Fruit fly (Drosophila melanogaster) whole organism, embryonic: ENCODE measurements around the gene und.

ENCODE experiments used
- CG10654 ChIP-seq: fragments of 200-800 bp; sonication (Bioruptor generic); optimal IDR thresholded peaks from 2 replicates; lab custom pipeline; 2016; ENCODE audit warnings: missing biosample characterization, missing genetic modification characterization
- CG10979 ChIP-seq: fragments of 200-800 bp; sonication (Bioruptor generic); optimal IDR thresholded peaks from 2 replicates; lab custom pipeline; 2018; ENCODE audit warnings: missing biosample characterization, mild to moderate bottlenecking, missing genetic modification characterization, moderate library complexity
- CG11398 ChIP-seq: fragments of 200-800 bp; sonication (Bioruptor generic); optimal IDR thresholded peaks from 2 replicates; lab custom pipeline; 2016; ENCODE audit warnings: missing biosample characterization, missing genetic modification characterization
- CG12219 ChIP-seq: fragments of 200-800 bp; sonication (Bioruptor generic); optimal IDR thresholded peaks from 3 replicates; lab custom pipeline; 2018; ENCODE audit warnings: missing biosample characterization, mild to moderate bottlenecking, missing genetic modification characterization
- CG12299 ChIP-seq: fragments of 200-800 bp; sonication (Bioruptor generic); optimal IDR thresholded peaks from 2 replicates; lab custom pipeline; 2018; ENCODE audit warnings: missing biosample characterization, mild to moderate bottlenecking, missing genetic modification characterization
- CG12942 ChIP-seq: fragments of 200-800 bp; sonication (Bioruptor generic); optimal IDR thresholded peaks from 3 replicates; lab custom pipeline; 2016; ENCODE audit warnings: missing biosample characterization, missing genetic modification characterization
- CG1603 ChIP-seq: fragments of 200-800 bp; sonication (Bioruptor generic); optimal IDR thresholded peaks from 2 replicates; lab custom pipeline; 2019; ENCODE audit warnings: missing biosample characterization, mild to moderate bottlenecking, missing genetic modification characterization, moderate library complexity
- CG17359 ChIP-seq: fragments of 200-800 bp; sonication (Bioruptor generic); optimal IDR thresholded peaks from 3 replicates; lab custom pipeline; 2018; ENCODE audit warnings: missing biosample characterization, mild to moderate bottlenecking, missing genetic modification characterization, moderate library complexity
- CG17568 ChIP-seq: fragments of 200-800 bp; sonication (Bioruptor generic); optimal IDR thresholded peaks from 2 replicates; lab custom pipeline; 2018; ENCODE audit warnings: missing biosample characterization, mild to moderate bottlenecking, missing genetic modification characterization, moderate library complexity
- CG1792 ChIP-seq: fragments of 200-800 bp; sonication (Bioruptor generic); optimal IDR thresholded peaks from 2 replicates; lab custom pipeline; 2016; ENCODE audit warnings: missing biosample characterization, missing genetic modification characterization
- CG18011 ChIP-seq: fragments of 200-800 bp; sonication (Bioruptor generic); optimal IDR thresholded peaks from 2 replicates; lab custom pipeline; 2017; ENCODE audit warnings: missing biosample characterization, missing genetic modification characterization, mild to moderate bottlenecking, moderate library complexity, missing genotype
- CG2120 ChIP-seq: fragments of 200-800 bp; sonication (Bioruptor generic); optimal IDR thresholded peaks from 3 replicates; lab custom pipeline; 2016; ENCODE audit warnings: missing biosample characterization, missing genetic modification characterization
- CG2199 ChIP-seq: fragments of 200-800 bp; sonication (Bioruptor generic); IDR thresholded peaks from 3 replicates; pipeline ENCODE4 v1.3.6; 2022; ENCODE audit warnings: missing biosample characterization, missing genetic modification characterization
- CG30403 ChIP-seq: fragments of 200-800 bp; sonication (Bioruptor generic); optimal IDR thresholded peaks from 3 replicates; lab custom pipeline; 2016; ENCODE audit warnings: missing biosample characterization, missing genetic modification characterization
- CG30431 ChIP-seq: fragments of 200-800 bp; sonication (Bioruptor generic); optimal IDR thresholded peaks from 2 replicates; lab custom pipeline; 2017; ENCODE audit warnings: missing biosample characterization, missing genetic modification characterization
- CG3065 ChIP-seq: fragments of 200-800 bp; sonication (Bioruptor generic); optimal IDR thresholded peaks from 2 replicates; lab custom pipeline; 2016; ENCODE audit warnings: missing biosample characterization, missing genetic modification characterization
- CG31224 ChIP-seq: fragments of 200-800 bp; sonication (Bioruptor generic); IDR thresholded peaks from 2 replicates; pipeline ENCODE4 v1.3.6; 2022; ENCODE audit warnings: missing biosample characterization, missing genetic modification characterization
- CG32532 ChIP-seq: fragments of 200-800 bp; sonication (Bioruptor generic); IDR thresholded peaks from 2 replicates; pipeline ENCODE4 v1.3.6; 2022; ENCODE audit warnings: missing biosample characterization, missing genetic modification characterization
- CG4424 ChIP-seq: fragments of 200-800 bp; sonication (Bioruptor generic); optimal IDR thresholded peaks from 3 replicates; lab custom pipeline; 2016; ENCODE audit warnings: missing biosample characterization, missing genetic modification characterization
- CG4820 ChIP-seq: fragments of 200-800 bp; sonication (Bioruptor generic); optimal IDR thresholded peaks from 3 replicates; lab custom pipeline; 2016; ENCODE audit warnings: missing biosample characterization, missing genetic modification characterization
- CG6654 ChIP-seq: fragments of 200-800 bp; sonication (Bioruptor generic); optimal IDR thresholded peaks from 2 replicates; lab custom pipeline; 2017; ENCODE audit warnings: missing biosample characterization, mild to moderate bottlenecking, missing genetic modification characterization
- CG7357 ChIP-seq: fragments of 200-800 bp; sonication (Bioruptor generic); IDR thresholded peaks from 3 replicates; pipeline ENCODE4 v1.3.6; 2022; ENCODE audit warnings: missing biosample characterization, missing genetic modification characterization
- CG7963 ChIP-seq: fragments of 200-800 bp; sonication (Bioruptor generic); IDR thresholded peaks from 3 replicates; pipeline ENCODE4 v1.3.6; 2022; ENCODE audit warnings: missing biosample characterization, missing genetic modification characterization; ENCODE audit not compliant: partially characterized antibody
- CkIIα-i1 ChIP-seq: fragments of 200-800 bp; sonication (Bioruptor generic); IDR thresholded peaks from 2 replicates; pipeline ENCODE4 v1.3.6; 2022; ENCODE audit warnings: missing biosample characterization, missing genetic modification characterization
- Drgx ChIP-seq: fragments of 200-800 bp; sonication (Bioruptor generic); IDR thresholded peaks from 2 replicates; pipeline ENCODE4 v1.3.6; 2022; ENCODE audit warnings: missing biosample characterization, missing genetic modification characterization
- Gug ChIP-seq: fragments of 200-800 bp; sonication (Bioruptor generic); IDR thresholded peaks from 4 replicates; pipeline ENCODE4 v1.3.6; 2022; ENCODE audit warnings: missing biosample characterization, missing genetic modification characterization
- H2.0 ChIP-seq: fragments of 200-800 bp; sonication (Bioruptor generic); IDR thresholded peaks from 2 replicates; pipeline ENCODE4 v1.3.6; 2022; ENCODE audit warnings: missing biosample characterization, missing genetic modification characterization
- Jarid2 ChIP-seq: fragments of 200-800 bp; sonication (Bioruptor generic); optimal IDR thresholded peaks from 3 replicates; lab custom pipeline; 2017; ENCODE audit warnings: mild to moderate bottlenecking, missing biosample characterization, missing genetic modification reagents, missing genetic modification characterization
- MBD-R2 ChIP-seq: fragments of 200-800 bp; sonication (Bioruptor generic); IDR thresholded peaks from 2 replicates; pipeline ENCODE4 v1.3.6; 2022; ENCODE audit warnings: missing biosample characterization, missing genetic modification characterization
- Nf-YC ChIP-seq: fragments of 200-800 bp; optimal IDR thresholded peaks from 3 replicates; lab custom pipeline; 2019; ENCODE audit warnings: missing biosample characterization, mild to moderate bottlenecking, missing genetic modification characterization, moderate library complexity
- Poxn ChIP-seq: fragments of 200-800 bp; sonication (Bioruptor generic); IDR thresholded peaks from 2 replicates; pipeline ENCODE4 v1.3.6; 2022; ENCODE audit warnings: missing biosample characterization, missing genetic modification characterization
- Scr ChIP-seq: fragments of 200-800 bp; sonication (Bioruptor generic); IDR thresholded peaks from 2 replicates; pipeline ENCODE4 v1.3.6; 2022; ENCODE audit warnings: missing biosample characterization, missing genetic modification characterization; ENCODE audit not compliant: partially characterized antibody
- Sox100B ChIP-seq: fragments of 200-800 bp; sonication (Bioruptor generic); optimal IDR thresholded peaks from 3 replicates; lab custom pipeline; 2018; ENCODE audit warnings: missing biosample characterization, mild to moderate bottlenecking, missing genetic modification characterization
- Sox102F ChIP-seq: fragments of 200-800 bp; sonication (Bioruptor generic); optimal IDR thresholded peaks from 2 replicates; lab custom pipeline; 2018; ENCODE audit warnings: missing biosample characterization, mild to moderate bottlenecking, missing genetic modification characterization, moderate library complexity
- Stat92E ChIP-seq, 3 experiments: fragments of >200 bp in 2 of 3; fragments of 200-800 bp in 1 of 3; sonication (Bioruptor generic) in 1 of 3; optimal IDR thresholded peaks; 2 replicates each; lab custom pipeline; 2017 to 2019; ENCODE audit warnings: missing biosample characterization in 3 of 3, missing genetic modification characterization in 3 of 3, mild to moderate bottlenecking in 1 of 3, moderate library complexity in 1 of 3
- Usf ChIP-seq: fragments of 200-800 bp; sonication (Bioruptor generic); optimal IDR thresholded peaks from 2 replicates; lab custom pipeline; 2017; ENCODE audit warnings: missing genotype, missing biosample characterization, missing genetic modification characterization
- chm ChIP-seq: fragments of 200-800 bp; sonication (Bioruptor generic); IDR thresholded peaks from 2 replicates; pipeline ENCODE4 v1.3.6; 2022; ENCODE audit warnings: missing biosample characterization, missing genetic modification characterization
- disco-r ChIP-seq: fragments of 200-800 bp; sonication (Bioruptor generic); optimal IDR thresholded peaks from 2 replicates; lab custom pipeline; 2016; ENCODE audit warnings: missing biosample characterization, missing genetic modification characterization
- dm ChIP-seq: fragments of 200-800 bp; sonication (Bioruptor generic); optimal IDR thresholded peaks from 3 replicates; lab custom pipeline; 2016; ENCODE audit warnings: missing biosample characterization, missing genetic modification characterization
- gem ChIP-seq: fragments of 200-800 bp; sonication (Bioruptor generic); optimal IDR thresholded peaks from 2 replicates; lab custom pipeline; 2019; ENCODE audit warnings: missing biosample characterization, mild to moderate bottlenecking, missing genetic modification characterization, moderate library complexity
- hbn ChIP-seq: fragments of 200-800 bp; sonication (Bioruptor generic); IDR thresholded peaks from 2 replicates; pipeline ENCODE4 v1.3.6; 2022; ENCODE audit warnings: missing biosample characterization, missing genetic modification characterization; ENCODE audit not compliant: partially characterized antibody
- hkb ChIP-seq, 2 experiments: fragments of 200-800 bp in 1 of 2; fragments of >200 bp in 1 of 2; sonication (Bioruptor generic) in 1 of 2; IDR thresholded peaks in 1 of 2; optimal IDR thresholded peaks in 1 of 2; 2 replicates each; pipeline versions ENCODE4 v1.3.6 to Lab custom; 2017 to 2022; ENCODE audit warnings: missing biosample characterization in 1 of 2, missing genetic modification characterization in 1 of 2
- ken ChIP-seq: fragments of 200-800 bp; sonication (Bioruptor generic); IDR thresholded peaks from 3 replicates; pipeline ENCODE4 v1.3.6; 2022; ENCODE audit warnings: missing biosample characterization, missing genetic modification characterization
- nom ChIP-seq: fragments of 200-800 bp; sonication (Bioruptor generic); optimal IDR thresholded peaks from 2 replicates; lab custom pipeline; 2017; ENCODE audit warnings: missing biosample characterization, missing genetic modification characterization, mild to moderate bottlenecking, moderate library complexity, missing genetic modification reagents
- pum ChIP-seq: fragments of 200-800 bp; sonication (Bioruptor generic); optimal IDR thresholded peaks from 2 replicates; lab custom pipeline; 2016; ENCODE audit warnings: missing biosample characterization, missing genetic modification characterization
- ranshi ChIP-seq: fragments of 200-800 bp; sonication (Bioruptor generic); IDR thresholded peaks from 2 replicates; pipeline ENCODE4 v1.3.6; 2022; ENCODE audit warnings: missing biosample characterization, missing genetic modification characterization
- sc ChIP-seq, 3 experiments: fragments of >200 bp in 2 of 3; fragments of 200-800 bp in 1 of 3; sonication (Bioruptor generic) in 1 of 3; optimal IDR thresholded peaks; 2 replicates in 2 of 3; 3 replicates in 1 of 3; lab custom pipeline; 2017; ENCODE audit warnings: mild to moderate bottlenecking in 1 of 3, missing biosample characterization in 1 of 3, missing genetic modification characterization in 1 of 3, missing genetic modification reagents in 1 of 3
- sens ChIP-seq: fragments of 200-800 bp; sonication (Bioruptor generic); peaks from one replicate; lab custom pipeline; 2016; ENCODE audit warnings: missing biosample characterization, missing genetic modification characterization
- vvl ChIP-seq: fragments of 200-800 bp; sonication (Bioruptor generic); IDR thresholded peaks from 2 replicates; pipeline ENCODE4 v1.3.6; 2022; ENCODE audit warnings: missing biosample characterization, missing genetic modification characterization
- yki ChIP-seq: fragments of >200 bp; optimal IDR thresholded peaks from 3 replicates; lab custom pipeline; 2018
- zen2 ChIP-seq: fragments of 200-800 bp; sonication (Bioruptor generic); IDR thresholded peaks from 3 replicates; pipeline ENCODE4 v1.3.6; 2022; ENCODE audit warnings: missing biosample characterization, missing genetic modification characterization; ENCODE audit not compliant: partially characterized antibody

Gene und

DNA sequence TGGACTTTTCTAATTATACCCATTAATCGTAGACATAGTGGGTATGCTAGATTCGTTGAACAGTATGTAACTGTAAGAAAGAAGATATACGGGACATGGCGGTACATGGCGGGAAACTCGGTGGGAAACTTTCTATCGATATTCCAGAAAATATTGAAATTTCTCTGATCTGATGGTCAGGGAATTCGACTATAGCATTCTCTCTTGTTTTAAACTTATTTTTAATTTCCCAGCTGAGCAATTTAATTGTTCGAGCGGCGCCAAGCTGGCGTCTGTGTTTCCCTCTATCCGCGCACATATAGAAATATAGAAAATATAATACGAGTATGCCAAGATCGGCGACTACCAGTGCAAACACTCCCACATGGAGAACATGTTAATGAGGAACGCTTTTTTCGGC is 16.0 kb downstream of the und start (continued):
- TF ChIP-seq Nf-YC (tag; lab: Kevin White, UChicago) (no peak), CG17568 (GFP tag; lab: Kevin White, UChicago) (no peak), CkIIα-i1 (GFP tag; lab: Robert Waterston, UW) (no peak), Usf (GFP tag; lab: Kevin White, UChicago) (no peak), sc (optimal IDR thresholded peaks at IDR 0.05; lab: Kevin White, UChicago) (no peak), sc (GFP tag; optimal IDR thresholded peaks at IDR 0.05; lab: Kevin White, UChicago) (no peak), CG17359 (tag; lab: Kevin White, UChicago) (no peak), CG4820 (GFP tag; lab: Kevin White, UChicago) (no peak), ken (GFP tag; lab: Robert Waterston, UW) (no peak), nom (no peak), H2.0 (GFP tag; lab: Robert Waterston, UW) (peak; percentile 21; the same call in 1 of the 2 replicates), sens (GFP tag; lab: Kevin White, UChicago) (peak; percentile 51), yki (lab: Kevin White, UChicago) (no peak), Sox100B (GFP tag; lab: Kevin White, UChicago) (no peak), disco-r (GFP tag; lab: Kevin White, UChicago) (no peak), CG12299 (no peak), pum (GFP tag; lab: Kevin White, UChicago) (peak; percentile 6), CG6654 (no peak), CG31224 (GFP tag; lab: Robert Waterston, UW) (no peak), CG30403 (GFP tag; lab: Kevin White, UChicago) (peak; percentile 41), dm (GFP tag; lab: Kevin White, UChicago) (no peak), Stat92E (GFP tag; optimal IDR thresholded peaks at IDR 0.05; lab: Kevin White, UChicago) (no peak), Jarid2 (GFP tag; lab: Kevin White, UChicago) (no peak), CG4424 (no peak), MBD-R2 (GFP tag; lab: Robert Waterston, UW) (no peak), Sox102F (no peak), CG18011 (GFP tag; lab: Kevin White, UChicago) (no peak), CG32532 (GFP tag; lab: Robert Waterston, UW) (peak; percentile 38; the same call in 1 of the 2 replicates), CG7963 (GFP tag; lab: Robert Waterston, UW) (no peak), zen2 (GFP tag; lab: Robert Waterston, UW) (0 out of 3 replicates have a peak, but pooled peaks have one; percentile 4), Drgx (GFP tag; lab: Robert Waterston, UW) (0 out of 2 replicates have a peak, but pooled peaks have one; percentile 12), hkb (optimal IDR thresholded peaks at IDR 0.05; lab: Kevin White, UChicago) (no peak), hkb (GFP tag; IDR thresholded peaks at IDR 0.05; lab: Robert Waterston, UW) (no peak), CG2120 (GFP tag; lab: Kevin White, UChicago) (peak; percentile 73), CG11398 (GFP tag; lab: Kevin White, UChicago) (no peak), CG1603 (peak; percentile 5), Scr (GFP tag; lab: Robert Waterston, UW) (no peak), CG3065 (GFP tag; lab: Kevin White, UChicago) (no peak), CG10654 (GFP tag; lab: Kevin White, UChicago) (no peak), CG10979 (tag; lab: Kevin White, UChicago) (no peak), CG2199 (GFP tag; lab: Robert Waterston, UW) (no peak), CG12219 (no peak), vvl (no peak), CG7357 (GFP tag; lab: Robert Waterston, UW) (no peak), CG12942 (no peak), CG30431 (GFP tag; lab: Kevin White, UChicago) (peak; percentile 14), chm (GFP tag; lab: Robert Waterston, UW) (no peak), ranshi (GFP tag; lab: Robert Waterston, UW) (no peak), Poxn (no peak), hbn (GFP tag; lab: Robert Waterston, UW) (no peak), gem (tag; lab: Kevin White, UChicago) (peak; percentile 61), Gug (no peak), CG1792 (no peak)
